Worm (Caenorhabditis elegans): ENCODE results near the gene svh-1.

Gene svh-1

DNA sequence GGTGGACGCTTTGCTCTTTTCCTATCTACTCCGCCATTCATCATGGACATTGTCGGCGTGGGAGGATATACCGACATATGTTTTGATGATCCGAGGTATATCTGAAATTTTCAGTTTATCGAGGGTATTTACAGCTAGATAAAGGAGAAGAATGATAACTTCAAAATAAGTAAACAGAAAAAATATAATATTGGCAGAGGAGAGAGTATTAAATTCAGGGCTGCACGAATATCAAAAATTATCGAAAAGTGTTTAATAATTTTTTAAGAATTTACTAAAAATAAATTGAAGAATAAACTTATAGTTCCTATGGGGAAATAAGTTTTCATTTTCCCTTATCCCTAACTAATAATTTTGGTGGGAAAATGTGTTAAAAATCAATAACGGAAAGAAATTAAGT is 7.6 kb upstream of the svh-1 start, which contains the start of gene wsp-1:
Gene wsp-1 (minus strand): TSS at position 101 of the 400 bp plus-strand sequence.
- TF ChIP-seq elt-3 (tag; optimal IDR thresholded peaks at IDR 0.05) (no peak), mab-9 (GFP tag; IDR thresholded peaks at IDR 0.05) (no peak), lin-39 (tag; optimal IDR thresholded peaks at IDR 0.05) (no peak), efl-1 (optimal IDR thresholded peaks at IDR 0.05) (no peak), efl-1 (GFP tag; optimal IDR thresholded peaks at IDR 0.05 in 1 of 2) (no peak), zip-4 (GFP tag; optimal IDR thresholded peaks at IDR 0.05) (no peak), ztf-11 (tag; optimal IDR thresholded peaks at IDR 0.05) (no peak), ceh-88 (GFP tag; IDR thresholded peaks at IDR 0.05) (no peak), sptf-1 (tag; optimal IDR thresholded peaks at IDR 0.05) (no peak), irx-1 (tag; optimal IDR thresholded peaks at IDR 0.05) (no peak), sup-37 (GFP tag; optimal IDR thresholded peaks at IDR 0.05) (no peak), pag-3 (tag; optimal IDR thresholded peaks at IDR 0.05; ENCODE audit: borderline replicate concordance, insufficient read depth) (no peak), mep-1 (tag; optimal IDR thresholded peaks at IDR 0.05) (no peak)

DNA sequence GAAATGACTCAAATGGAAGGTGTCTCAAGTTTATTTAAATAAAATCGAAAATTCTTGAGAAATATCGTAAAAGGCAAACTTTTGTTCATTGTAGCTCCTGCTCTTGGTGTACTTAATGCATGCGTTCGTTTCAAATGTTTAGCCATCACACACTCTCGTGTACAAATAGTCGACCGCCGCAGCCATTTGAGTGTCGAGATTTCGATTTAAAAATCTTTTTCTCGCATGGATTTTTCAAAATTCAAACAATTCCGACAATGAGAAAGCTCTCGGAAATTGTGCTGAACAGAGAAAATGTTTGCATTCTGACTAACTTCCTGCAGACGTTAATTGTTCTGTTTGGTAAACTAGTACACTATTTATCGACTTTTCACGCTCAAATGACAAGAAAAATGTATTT is 7.1 kb upstream of the svh-1 start:
- TF ChIP-seq xbp-1 (tag; optimal IDR thresholded peaks at IDR 0.05), result no peak
- TF ChIP-seq fkh-8 (tag; optimal IDR thresholded peaks at IDR 0.05), result no peak
- no peak for TF ChIP-seq alr-1 (tag; optimal IDR thresholded peaks at IDR 0.05; ENCODE audit: borderline replicate concordance)
- no peak for TF ChIP-seq lin-39 (tag; optimal IDR thresholded peaks at IDR 0.05)
- TF ChIP-seq C34B4.2 (tag; optimal IDR thresholded peaks at IDR 0.05), result no peak
- TF ChIP-seq ztf-4 (tag; optimal IDR thresholded peaks at IDR 0.05), result no peak
- TF ChIP-seq isw-1 (GFP tag; IDR thresholded peaks at IDR 0.05), result no peak
- TF ChIP-seq nhr-237 (tag; optimal IDR thresholded peaks at IDR 0.05), result no peak
- no peak for TF ChIP-seq efl-3 (GFP tag; optimal IDR thresholded peaks at IDR 0.05)

DNA sequence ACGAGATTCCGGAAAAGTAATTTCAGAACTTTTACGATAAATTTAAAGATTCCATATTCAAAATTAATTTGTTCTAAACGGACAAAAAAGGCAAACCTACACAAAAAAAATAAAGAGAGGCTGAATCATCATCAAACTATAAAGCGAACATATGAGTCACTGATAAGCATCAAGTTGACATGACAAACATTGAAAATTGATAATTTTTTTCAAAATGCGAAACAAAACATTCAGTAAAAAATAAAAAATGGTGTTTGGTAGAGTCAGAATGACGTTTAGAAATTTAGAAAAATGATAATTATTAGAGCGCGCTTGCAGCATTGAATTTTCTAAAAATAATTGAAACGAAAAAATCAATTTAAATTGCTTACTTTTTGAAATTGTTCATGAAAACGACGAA is 6.6 kb upstream of the svh-1 start:
- TF ChIP-seq mef-2 (tag; optimal IDR thresholded peaks at IDR 0.05), result no peak
- TF ChIP-seq blmp-1 (tag; optimal IDR thresholded peaks at IDR 0.05), result no peak
- no peak for TF ChIP-seq grh-1 (GFP tag; IDR thresholded peaks at IDR 0.05)
- TF ChIP-seq fkh-10 (GFP tag; optimal IDR thresholded peaks at IDR 0.05), result no peak
- TF ChIP-seq efl-3 (GFP tag; optimal IDR thresholded peaks at IDR 0.05), result no peak
- TF ChIP-seq rnt-1 (tag; optimal IDR thresholded peaks at IDR 0.05), result no peak
- no peak for TF ChIP-seq ceh-88 (GFP tag; IDR thresholded peaks at IDR 0.05)
- TF ChIP-seq lir-3 (tag; optimal IDR thresholded peaks at IDR 0.05; ENCODE audit: poor library complexity), result no peak
- no peak for TF ChIP-seq ceh-63 (GFP tag; optimal IDR thresholded peaks at IDR 0.05)
- TF ChIP-seq xbp-1 (tag; optimal IDR thresholded peaks at IDR 0.05), result no peak
- no peak for TF ChIP-seq isw-1 (GFP tag; IDR thresholded peaks at IDR 0.05)
- TF ChIP-seq mab-9 (GFP tag; IDR thresholded peaks at IDR 0.05), result no peak
- TF ChIP-seq C34B4.2 (tag; optimal IDR thresholded peaks at IDR 0.05), result no peak
- no peak for TF ChIP-seq jun-1 (tag; optimal IDR thresholded peaks at IDR 0.05)
- no peak for TF ChIP-seq lin-15B (tag; optimal IDR thresholded peaks at IDR 0.05)

DNA sequence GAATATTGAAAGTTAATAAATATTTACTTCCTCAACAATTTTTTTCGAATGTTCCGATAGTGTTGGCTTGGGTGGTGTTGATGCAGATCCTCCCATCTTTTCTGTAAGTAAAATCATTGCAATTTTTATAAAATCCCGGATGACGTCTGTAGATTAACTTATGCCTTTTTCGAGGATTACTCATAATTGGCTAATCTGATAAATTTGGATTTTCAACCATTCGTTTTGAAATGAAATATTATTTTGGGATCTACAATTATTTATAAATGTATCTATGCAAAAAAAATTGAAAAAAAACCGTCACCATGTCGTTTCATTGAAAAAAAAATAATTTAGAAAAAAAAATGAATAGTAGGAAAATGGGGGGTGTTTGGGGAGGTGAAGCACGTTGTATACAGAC is 5.3 kb upstream of the svh-1 start, which contains the start of gene glrx-22:
Gene glrx-22 (minus strand): TSS at position 101 of the 400 bp plus-strand sequence.
- TF ChIP-seq lin-14 (GFP tag; optimal IDR thresholded peaks at IDR 0.05) (no peak), lin-13 (GFP tag; optimal IDR thresholded peaks at IDR 0.05) (no peak), unc-62 (GFP tag; optimal IDR thresholded peaks at IDR 0.05) (no peak), C34B4.2 (tag; optimal IDR thresholded peaks at IDR 0.05) (no peak), unc-130 (tag; optimal IDR thresholded peaks at IDR 0.05) (no peak), blmp-1 (tag; optimal IDR thresholded peaks at IDR 0.05) (no peak), dsc-1 (tag; optimal IDR thresholded peaks at IDR 0.05) (no peak), skn-1 (tag; optimal IDR thresholded peaks at IDR 0.05) (no peak), fkh-8 (tag; optimal IDR thresholded peaks at IDR 0.05) (no peak), ceh-8 (GFP tag; optimal IDR thresholded peaks at IDR 0.05) (no peak), unc-30 (tag; optimal IDR thresholded peaks at IDR 0.05) (no peak), ceh-88 (GFP tag; IDR thresholded peaks at IDR 0.05) (no peak), tlp-1 (tag; optimal IDR thresholded peaks at IDR 0.05) (no peak)
